Worm (Caenorhabditis elegans): ENCODE measurements around the gene F15E6.9.

ce11 chrIV:4246493-4246892, 52.4 kb downstream of the F15E6.9 start, which contains the start of gene ttr-20:
- TF ChIP-seq snpc-4 (tag; optimal IDR thresholded peaks at IDR 0.05) (no peak), nhr-12 (tag; optimal IDR thresholded peaks at IDR 0.05) (no peak), nhr-28 (tag; optimal IDR thresholded peaks at IDR 0.05) (no peak), ZK546.5 (tag; optimal IDR thresholded peaks at IDR 0.05) (no peak), aly-2 (tag; optimal IDR thresholded peaks at IDR 0.05) (no peak), ceh-16 (tag; optimal IDR thresholded peaks at IDR 0.05) (no peak), ztf-4 (tag; optimal IDR thresholded peaks at IDR 0.05) (no peak), unc-39 (tag; optimal IDR thresholded peaks at IDR 0.05) (no peak), fos-1 (tag; optimal IDR thresholded peaks at IDR 0.05) (no peak), nhr-237 (tag; optimal IDR thresholded peaks at IDR 0.05) (no peak), elt-2 (tag; optimal IDR thresholded peaks at IDR 0.05) (no peak), R02D3.7 (tag; optimal IDR thresholded peaks at IDR 0.05) (no peak), nhr-11 (tag; optimal IDR thresholded peaks at IDR 0.05) (no peak)

All from whole organism, L3 larva.